Fruit fly (Drosophila melanogaster) whole organism, wandering third instar larva: Measurements from ENCODE around the gene fred.

ENCODE experiments used
- Rel ChIP-seq, 2 experiments: fragments of 200-800 bp; sonication (Bioruptor generic) in 1 of 2; optimal IDR thresholded peaks; 2 replicates in 1 of 2; 3 replicates in 1 of 2; lab custom pipeline; 2016 to 2019; ENCODE audit warnings: mild to moderate bottlenecking in 2 of 2, missing biosample characterization in 2 of 2, missing genetic modification characterization in 2 of 2, moderate library complexity in 1 of 2
- lola ChIP-seq: fragments of >200 bp; optimal IDR thresholded peaks from 2 replicates; lab custom pipeline; 2017; ENCODE audit warnings: missing biosample characterization, missing genetic modification characterization

DNA sequence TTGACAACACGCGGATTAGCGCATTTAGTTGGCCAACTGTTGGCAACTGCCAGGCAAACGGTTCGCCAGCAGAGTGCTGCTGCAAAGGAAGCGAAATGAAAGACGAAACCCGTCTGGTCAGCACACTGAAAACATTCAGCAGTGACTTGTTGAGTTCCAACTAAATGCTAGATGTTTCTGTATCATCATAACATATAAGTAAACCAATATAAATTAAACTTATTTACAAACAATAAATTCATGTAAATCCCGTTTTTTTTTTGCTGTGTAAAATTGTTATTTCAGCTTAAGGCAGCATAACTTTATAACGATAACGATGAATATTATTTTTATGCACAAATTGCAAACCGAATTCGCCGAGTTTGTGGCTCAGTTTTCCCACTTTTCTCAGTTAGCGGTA lies 133.4 kb downstream of the fred start:
- no peak for TF ChIP-seq Rel (GFP tag; optimal IDR thresholded peaks at IDR 0.05; lab: Kevin White, UChicago)
- TF ChIP-seq Rel (tag; optimal IDR thresholded peaks at IDR 0.05; lab: Kevin White, UChicago): no peak
- TF ChIP-seq lola (GFP tag; lab: Kevin White, UChicago): no peak
